Worm (Caenorhabditis elegans): ENCODE measurements around the gene Y51H7C.8.

DNA sequence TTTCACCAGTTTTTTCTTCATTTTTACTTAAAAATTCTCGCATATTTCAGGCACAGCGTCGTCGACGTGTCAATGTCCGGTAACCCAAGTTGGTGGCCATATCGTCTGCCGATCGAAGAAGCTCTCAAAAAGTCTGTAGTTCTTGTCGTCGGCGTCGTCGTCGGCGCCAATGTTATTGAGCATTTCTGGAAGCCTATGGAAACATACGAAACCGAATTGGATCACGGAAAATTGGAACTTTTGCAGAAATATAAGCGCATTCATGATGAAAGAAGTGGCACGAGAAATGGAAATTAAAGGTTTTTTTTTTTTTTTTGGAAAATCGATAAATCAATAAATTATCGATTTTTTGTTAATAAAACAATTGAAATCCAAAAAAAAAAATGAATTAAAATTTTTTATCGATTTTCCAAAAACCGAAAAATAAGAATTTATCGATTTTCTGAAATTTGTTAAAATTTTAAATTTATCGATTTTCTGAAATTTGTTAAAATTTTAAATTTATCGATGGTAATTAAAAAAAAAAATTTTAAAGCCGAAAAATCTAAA is 10.9 kb downstream of the Y51H7C.8 start, which contains the start of gene alkb-1:
- no peak for TF ChIP-seq eor-1 (tag; optimal IDR thresholded peaks at IDR 0.05)
- no peak for TF ChIP-seq pqm-1 (tag; optimal IDR thresholded peaks at IDR 0.05)
- no peak for TF ChIP-seq nhr-77 (tag; optimal IDR thresholded peaks at IDR 0.05)
- TF ChIP-seq aly-2 (tag; optimal IDR thresholded peaks at IDR 0.05) = no peak
- no peak for TF ChIP-seq R02D3.7 (tag; optimal IDR thresholded peaks at IDR 0.05)
- TF ChIP-seq skn-1 (tag; optimal IDR thresholded peaks at IDR 0.05) = no peak
